Worm (Caenorhabditis elegans) whole organism, L4 larva: ENCODE data around the gene ZC13.2.
A peak's percentile ranks its signal among the peaks of the same experiment; 100 is the strongest.

ENCODE experiments used
- D1046.2 ChIP-seq: fragments of 200-800 bp; sonication (Bioruptor generic); IDR thresholded peaks from 2 replicates; pipeline ENCODE4 v1.3.6; 2022; ENCODE audit warnings: missing genetic modification characterization, missing compliant biosample characterization
- F37D6.2 ChIP-seq: sonication (generic microtip); optimal IDR thresholded peaks from 2 replicates; lab custom pipeline; 2016; ENCODE audit warnings: mild to moderate bottlenecking, missing genetic modification characterization, missing compliant biosample characterization
- F49E8.2 ChIP-seq: sonication (generic microtip); optimal IDR thresholded peaks from 2 replicates; lab custom pipeline; 2016; ENCODE audit warnings: missing compliant biosample characterization, mild to moderate bottlenecking, missing genetic modification characterization, borderline replicate concordance
- T20F7.1 ChIP-seq: fragments of 200-800 bp; sonication (Bioruptor generic); optimal IDR thresholded peaks from 2 replicates; lab custom pipeline; 2018; ENCODE audit warnings: mild to moderate bottlenecking, missing genetic modification characterization, missing compliant biosample characterization
- Y48G9A.11 ChIP-seq: fragments of 200-800 bp; sonication (Bioruptor generic); IDR thresholded peaks from 2 replicates; pipeline ENCODE4 v1.3.6; 2022; ENCODE audit warnings: missing genetic modification reagents, missing genetic modification characterization, missing compliant biosample characterization
- ZK337.2 ChIP-seq: fragments of 200-800 bp; sonication (Bioruptor generic); IDR thresholded peaks from 2 replicates; pipeline ENCODE4 v1.3.6; 2022; ENCODE audit warnings: missing genetic modification reagents, missing genetic modification characterization, missing compliant biosample characterization
- aha-1 ChIP-seq: fragments of 150-350 bp; peaks from one replicate; lab custom pipeline; 2014; ENCODE audit warnings: missing biosample characterization, missing genetic modification characterization
- aly-2 ChIP-seq: sonication (generic microtip); optimal IDR thresholded peaks from 2 replicates; lab custom pipeline; 2018; ENCODE audit warnings: missing biosample characterization, missing genetic modification characterization
- ama-1 ChIP-seq: fragments of 150-350 bp; optimal IDR thresholded peaks from 2 replicates; lab custom pipeline; 2014; ENCODE audit warnings: inconsistent platforms, mixed read lengths
- arid-1 ChIP-seq: fragments of 200-800 bp; sonication (Bioruptor generic); conservative IDR thresholded peaks from 2 replicates; pipeline ENCODE4 v1.3.6; 2022; ENCODE audit warnings: missing genetic modification reagents, missing genetic modification characterization, missing compliant biosample characterization
- ceh-44 ChIP-seq: fragments of 200-800 bp; sonication (Bioruptor generic); IDR thresholded peaks from 2 replicates; pipeline ENCODE4 v1.3.6; 2022; ENCODE audit warnings: missing genetic modification reagents, missing genetic modification characterization, missing compliant biosample characterization
- ceh-82 ChIP-seq: sonication (generic microtip); optimal IDR thresholded peaks from 2 replicates; lab custom pipeline; 2017; ENCODE audit warnings: missing biosample characterization, missing genetic modification characterization
- ces-1 ChIP-seq: fragments of 150-350 bp; sonication (generic microtip); optimal IDR thresholded peaks from 4 replicates; lab custom pipeline; 2014; ENCODE audit warnings: missing biosample characterization, missing genetic modification reagents, missing genetic modification characterization
- cey-2 ChIP-seq: sonication (generic microtip); optimal IDR thresholded peaks from 3 replicates; lab custom pipeline; 2017; ENCODE audit warnings: missing genetic modification characterization, mild to moderate bottlenecking, missing compliant biosample characterization, antibody characterized with exemption, borderline replicate concordance; ENCODE audit not compliant: insufficient read depth
- daf-16 ChIP-seq, 3 experiments: sonication (generic microtip); optimal IDR thresholded peaks; 2 replicates each; lab custom pipeline; 2016 to 2017; ENCODE audit warnings: missing genetic modification characterization in 3 of 3, missing genetic modification reagents in 3 of 3, mild to moderate bottlenecking in 2 of 3, missing compliant biosample characterization in 2 of 3, missing biosample characterization in 1 of 3, moderate library complexity in 1 of 3
- dmd-6 ChIP-seq: fragments of 200-800 bp; sonication (Bioruptor generic); IDR thresholded peaks from 2 replicates; pipeline ENCODE4 v1.3.6; 2022; ENCODE audit warnings: missing genetic modification reagents, missing genetic modification characterization, missing compliant biosample characterization
- dmd-8 ChIP-seq: fragments of 200-800 bp; sonication (Bioruptor generic); IDR thresholded peaks from 2 replicates; pipeline ENCODE4 v1.3.6; 2022; ENCODE audit warnings: missing genetic modification characterization, missing compliant biosample characterization
- dmd-9 ChIP-seq: fragments of 200-800 bp; sonication (Bioruptor generic); IDR thresholded peaks from 2 replicates; pipeline ENCODE4 v1.3.6; 2022; ENCODE audit warnings: missing genetic modification reagents, missing genetic modification characterization, missing compliant biosample characterization
- hlh-11 ChIP-seq: fragments of 200-800 bp; sonication (Bioruptor generic); optimal IDR thresholded peaks from 2 replicates; lab custom pipeline; 2018; ENCODE audit warnings: mild to moderate bottlenecking, missing genetic modification characterization, missing compliant biosample characterization
- hlh-30 ChIP-seq: sonication (generic microtip); optimal IDR thresholded peaks from 2 replicates; lab custom pipeline; 2017; ENCODE audit warnings: antibody characterized with exemption, mild to moderate bottlenecking, missing genetic modification characterization, missing compliant biosample characterization; ENCODE audit not compliant: insufficient read depth
- lim-7 ChIP-seq: fragments of 200-800 bp; sonication (Bioruptor generic); IDR thresholded peaks from 2 replicates; pipeline ENCODE4 v1.3.6; 2022; ENCODE audit warnings: missing genetic modification characterization, missing compliant biosample characterization
- lin-1 ChIP-seq: fragments of 200-800 bp; sonication (Bioruptor generic); IDR thresholded peaks from 2 replicates; pipeline ENCODE4 v1.3.6; 2022; ENCODE audit warnings: missing genetic modification reagents, missing genetic modification characterization, missing compliant biosample characterization
- lin-15B ChIP-seq: fragments of 150-350 bp; sonication (generic microtip); optimal IDR thresholded peaks from 3 replicates; lab custom pipeline; 2014; ENCODE audit warnings: missing biosample characterization, missing genetic modification characterization
- lsy-2 ChIP-seq, 2 experiments: fragments of 150-350 bp in 1 of 2; sonication (generic microtip) in 1 of 2; optimal IDR thresholded peaks; 2 replicates each; lab custom pipeline; 2014 to 2017; ENCODE audit warnings: missing biosample characterization in 2 of 2, missing genetic modification characterization in 2 of 2
- madf-9 ChIP-seq: fragments of 200-800 bp; sonication (Bioruptor generic); conservative IDR thresholded peaks from 2 replicates; pipeline ENCODE4 v1.3.6; 2022; ENCODE audit warnings: missing genetic modification reagents, missing genetic modification characterization, missing compliant biosample characterization
- mep-1 ChIP-seq: fragments of 150-350 bp; sonication (generic microtip); optimal IDR thresholded peaks from 3 replicates; lab custom pipeline; 2014; ENCODE audit warnings: missing biosample characterization, missing genetic modification characterization
- mxl-2 ChIP-seq: fragments of 200-800 bp; sonication (Bioruptor generic); conservative IDR thresholded peaks from 2 replicates; pipeline ENCODE4 v1.3.6; 2022; ENCODE audit warnings: missing genetic modification reagents, missing genetic modification characterization, missing compliant biosample characterization
- nhr-11 ChIP-seq: fragments of 150-350 bp; optimal IDR thresholded peaks from 2 replicates; lab custom pipeline; 2014; ENCODE audit warnings: missing biosample characterization, missing genetic modification characterization
- nhr-237 ChIP-seq: sonication (generic microtip); optimal IDR thresholded peaks from 2 replicates; lab custom pipeline; 2017; ENCODE audit warnings: missing biosample characterization, missing genetic modification characterization
- php-3 ChIP-seq: fragments of 200-800 bp; sonication (Bioruptor generic); IDR thresholded peaks from 2 replicates; pipeline ENCODE4 v1.3.6; 2022; ENCODE audit warnings: missing genetic modification reagents, missing genetic modification characterization, missing compliant biosample characterization
- set-16 ChIP-seq: fragments of 200-800 bp; sonication (Bioruptor generic); IDR thresholded peaks from 2 replicates; pipeline ENCODE4 v1.3.6; 2022; ENCODE audit warnings: missing genetic modification reagents, missing genetic modification characterization, missing compliant biosample characterization
- skn-1 ChIP-seq: fragments of 150-350 bp; optimal IDR thresholded peaks from 2 replicates; lab custom pipeline; 2014; ENCODE audit warnings: missing biosample characterization, missing genetic modification characterization
- snpc-1.2 ChIP-seq: fragments of 200-800 bp; sonication (Bioruptor generic); IDR thresholded peaks from 2 replicates; pipeline ENCODE4 v1.3.6; 2022; ENCODE audit warnings: missing genetic modification reagents, missing genetic modification characterization, missing compliant biosample characterization
- unc-62 ChIP-seq, 3 experiments: fragments of 150-350 bp in 1 of 3; sonication (generic microtip); optimal IDR thresholded peaks in 2 of 3; peaks in 1 of 3; 1 replicate in 1 of 3; 2 replicates in 2 of 3; lab custom pipeline; 2014 to 2017; ENCODE audit warnings: missing biosample characterization in 3 of 3, missing genetic modification characterization in 3 of 3, missing genetic modification reagents in 3 of 3, missing genotype in 1 of 3
- zfp-2 ChIP-seq: sonication (generic microtip); optimal IDR thresholded peaks from 2 replicates; lab custom pipeline; 2016; ENCODE audit warnings: mild to moderate bottlenecking, missing genetic modification characterization, missing compliant biosample characterization
- zip-2 ChIP-seq: fragments of 150-350 bp; optimal IDR thresholded peaks from 2 replicates; lab custom pipeline; 2014; ENCODE audit warnings: missing biosample characterization, missing genetic modification characterization
- ztf-11 ChIP-seq: fragments of 150-350 bp; optimal IDR thresholded peaks from 2 replicates; lab custom pipeline; 2014; ENCODE audit warnings: missing biosample characterization, missing genetic modification characterization

ZC13.2 gene

DNA sequence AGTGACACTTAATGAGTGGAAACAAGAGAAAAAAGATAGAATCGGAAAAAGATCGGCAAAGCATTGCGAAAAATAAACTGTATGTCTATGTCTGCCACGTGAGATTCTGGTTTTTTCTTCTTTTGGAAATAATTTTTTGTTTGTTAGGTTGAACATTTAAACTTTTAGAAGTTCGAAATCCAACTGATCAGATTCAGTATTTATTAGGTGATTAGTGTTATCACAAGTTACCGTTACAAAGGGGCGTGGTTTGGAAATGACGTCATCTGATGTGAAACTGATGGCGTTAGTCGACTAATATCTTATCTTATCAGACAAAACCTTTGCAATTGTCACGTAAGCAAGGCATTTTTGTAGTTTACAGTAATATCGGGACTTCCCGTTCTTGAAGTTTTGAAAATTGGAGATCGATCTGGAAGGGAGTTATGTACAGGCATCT lies 16.2 kb upstream of the ZC13.2 start (continued):
- TF ChIP-seq lin-15B (tag; lab: Kevin White, UChicago) (no peak), T20F7.1 (GFP tag; lab: Kevin White, UChicago) (no peak), lin-1 (GFP tag; lab: Robert Waterston, UW) (0 out of 2 replicates have a peak, but pooled peaks have one; percentile 14), aly-2 (no peak), F37D6.2 (tag; lab: Kevin White, UChicago) (no peak), nhr-237 (tag; lab: Kevin White, UChicago) (no peak), nhr-11 (no peak), ztf-11 (tag; lab: Kevin White, UChicago) (no peak), ZK337.2 (GFP tag; lab: Robert Waterston, UW) (no peak), lsy-2 (tag; optimal IDR thresholded peaks at IDR 0.05; lab: Kevin White, UChicago) (peak in 1 of 2 experiments; percentile 35), set-16 (no peak), cey-2 (tag; lab: Kevin White, UChicago) (peak; percentile 36), ama-1 (lab: Kevin White, UChicago) (no peak), php-3 (GFP tag; lab: Robert Waterston, UW) (no peak), zfp-2 (tag; lab: Kevin White, UChicago) (no peak), daf-16 (GFP tag; optimal IDR thresholded peaks at IDR 0.05; lab: Kevin White, UChicago) (no peak), daf-16 (tag; optimal IDR thresholded peaks at IDR 0.05; lab: Kevin White, UChicago) (no peak), dmd-6 (GFP tag; lab: Robert Waterston, UW) (peak; percentile 53), unc-62 (GFP tag; optimal IDR thresholded peaks at IDR 0.05 in 1 of 2; lab: Kevin White, UChicago) (peak in 1 of 2 experiments; percentile 95), unc-62 (tag; optimal IDR thresholded peaks at IDR 0.05; lab: Kevin White, UChicago) (peak; percentile 19), aha-1 (tag; lab: Kevin White, UChicago) (peak; percentile 100), dmd-8 (GFP tag; lab: Robert Waterston, UW) (no peak), F49E8.2 (tag; lab: Kevin White, UChicago) (no peak), mep-1 (tag; lab: Kevin White, UChicago) (peak; percentile 54), lim-7 (GFP tag; lab: Robert Waterston, UW) (no peak)

DNA sequence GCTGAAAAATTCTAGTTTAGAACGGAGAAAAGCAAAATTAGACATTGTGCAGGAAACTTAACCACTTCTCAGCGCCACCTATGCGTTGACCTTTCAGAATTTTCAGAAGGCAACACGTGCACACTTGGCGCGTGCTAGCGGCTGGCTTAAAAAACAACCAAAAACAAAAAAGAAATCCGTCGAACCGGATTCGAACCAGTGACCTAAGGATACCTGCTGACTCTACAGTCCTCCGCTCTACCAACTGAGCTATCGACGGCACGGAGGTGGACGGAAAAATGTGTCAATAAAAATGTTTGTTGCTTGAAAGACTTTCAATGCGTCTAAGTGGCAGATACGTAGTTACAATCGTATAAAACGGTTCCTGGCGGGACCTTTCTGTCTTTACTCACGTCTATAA lies 15.3 kb upstream of the ZC13.2 start:
- TF ChIP-seq skn-1 = no peak
- 0 out of 2 replicates have a peak, but pooled peaks have one; percentile 25 for TF ChIP-seq D1046.2 (GFP tag; lab: Robert Waterston, UW)
- peak; percentile 21; the same call in 1 of the 2 replicates for TF ChIP-seq dmd-6 (GFP tag; lab: Robert Waterston, UW)
- peak; percentile 5 for TF ChIP-seq hlh-11
- TF ChIP-seq mxl-2 (GFP tag; lab: Robert Waterston, UW) = 0 out of 2 replicates have a peak, but pooled peaks have one; percentile 55
- TF ChIP-seq madf-9 (GFP tag; lab: Robert Waterston, UW) = 0 out of 2 replicates have a peak, but pooled peaks have one; percentile 20
- no peak for TF ChIP-seq ZK337.2 (GFP tag; lab: Robert Waterston, UW)
- peak; percentile 56; the same call in 1 of the 2 replicates for TF ChIP-seq snpc-1.2
- no peak for TF ChIP-seq zip-2 (tag; lab: Kevin White, UChicago)
- TF ChIP-seq hlh-30 = peak; percentile 42
- TF ChIP-seq ces-1 (GFP tag; lab: Kevin White, UChicago) = no peak
- peak; percentile 57 for TF ChIP-seq arid-1 (GFP tag; lab: Robert Waterston, UW)
- 0 out of 2 replicates have a peak, but pooled peaks have one; percentile 42 for TF ChIP-seq dmd-9 (GFP tag; lab: Robert Waterston, UW)
- TF ChIP-seq unc-62 (GFP tag; optimal IDR thresholded peaks at IDR 0.05 in 1 of 2; lab: Kevin White, UChicago) = no peak
- no peak for TF ChIP-seq unc-62 (tag; optimal IDR thresholded peaks at IDR 0.05; lab: Kevin White, UChicago)
- 0 out of 2 replicates have a peak, but pooled peaks have one; percentile 13 for TF ChIP-seq Y48G9A.11 (GFP tag; lab: Robert Waterston, UW)
- 0 out of 2 replicates have a peak, but pooled peaks have one; percentile 8 for TF ChIP-seq ceh-44 (GFP tag; lab: Robert Waterston, UW)
- TF ChIP-seq lim-7 (GFP tag; lab: Robert Waterston, UW) = peak; percentile 55; the same call in 1 of the 2 replicates
- TF ChIP-seq ceh-82 (tag; lab: Kevin White, UChicago) = no peak
- peak; percentile 86 for TF ChIP-seq aha-1 (tag; lab: Kevin White, UChicago)
